Fruit fly (Drosophila melanogaster) whole organism, wandering third instar larva: Measurements from ENCODE around the gene CG10570.

Experiments
- Abd-B ChIP-seq: fragments of >200 bp; optimal IDR thresholded peaks from 2 replicates; lab custom pipeline; 2017; ENCODE audit warnings: missing biosample characterization, missing genetic modification characterization
- CG32264 ChIP-seq: fragments of 200-800 bp; sonication (Bioruptor generic); optimal IDR thresholded peaks from 2 replicates; lab custom pipeline; 2016; ENCODE audit warnings: missing biosample characterization, missing genetic modification characterization
- CG9705 ChIP-seq: fragments of 200-800 bp; sonication (Bioruptor generic); optimal IDR thresholded peaks from 2 replicates; lab custom pipeline; 2018; ENCODE audit warnings: missing biosample characterization, mild to moderate bottlenecking, missing genetic modification characterization
- CrebA ChIP-seq: fragments of 200-800 bp; sonication (Bioruptor generic); optimal IDR thresholded peaks from 2 replicates; lab custom pipeline; 2016; ENCODE audit warnings: missing biosample characterization, mild to moderate bottlenecking, missing genetic modification characterization, borderline replicate concordance
- Dfd ChIP-seq: fragments of >200 bp; optimal IDR thresholded peaks from 2 replicates; lab custom pipeline; 2017; ENCODE audit warnings: missing biosample characterization, missing genetic modification characterization
- Dif ChIP-seq: fragments of 200-275, 200-300 bp; sonication (Bioruptor generic); optimal IDR thresholded peaks from 2 replicates; lab custom pipeline; 2018; ENCODE audit warnings: missing biosample characterization, missing genetic modification characterization; ENCODE audit not compliant: partially characterized antibody
- GATAd ChIP-seq: sonication (Bioruptor generic); optimal IDR thresholded peaks from 2 replicates; lab custom pipeline; 2016; ENCODE audit warnings: missing biosample characterization, missing genetic modification characterization
- HLH106 ChIP-seq: fragments of 200-800 bp; optimal IDR thresholded peaks from 3 replicates; lab custom pipeline; 2019; ENCODE audit warnings: missing biosample characterization, mild to moderate bottlenecking, missing genetic modification characterization, moderate library complexity
- Hnf4 ChIP-seq: fragments of 200-800 bp; sonication (Bioruptor generic); optimal IDR thresholded peaks from 2 replicates; lab custom pipeline; 2016; ENCODE audit warnings: missing biosample characterization, mild to moderate bottlenecking, missing genetic modification characterization
- Hr78 ChIP-seq: fragments of >200 bp; optimal IDR thresholded peaks from 2 replicates; lab custom pipeline; 2017; ENCODE audit warnings: missing biosample characterization, missing genetic modification characterization
- Jra ChIP-seq: sonication (Bioruptor generic); optimal IDR thresholded peaks from 2 replicates; lab custom pipeline; 2016; ENCODE audit warnings: missing biosample characterization, missing genetic modification characterization
- Mio ChIP-seq: sonication (Bioruptor generic); optimal IDR thresholded peaks from 2 replicates; lab custom pipeline; 2016; ENCODE audit warnings: missing biosample characterization, missing genetic modification characterization
- Myc ChIP-seq: fragments of >200 bp; optimal IDR thresholded peaks from 2 replicates; lab custom pipeline; 2017
- N ChIP-seq: fragments of >200 bp; optimal IDR thresholded peaks from 2 replicates; lab custom pipeline; 2018; ENCODE audit warnings: missing biosample characterization, missing external identifiers, missing genetic modification characterization
- OdsH ChIP-seq: fragments of 200-800 bp; sonication (Bioruptor generic); optimal IDR thresholded peaks from 2 replicates; lab custom pipeline; 2016; ENCODE audit warnings: missing biosample characterization, mild to moderate bottlenecking, missing genetic modification characterization
- Rel ChIP-seq, 2 experiments: fragments of 200-800 bp; sonication (Bioruptor generic) in 1 of 2; optimal IDR thresholded peaks; 2 replicates in 1 of 2; 3 replicates in 1 of 2; lab custom pipeline; 2016 to 2019; ENCODE audit warnings: mild to moderate bottlenecking in 2 of 2, missing biosample characterization in 2 of 2, missing genetic modification characterization in 2 of 2, moderate library complexity in 1 of 2
- Sp1 ChIP-seq: fragments of 200-800 bp; sonication (Bioruptor generic); optimal IDR thresholded peaks from 3 replicates; lab custom pipeline; 2019; ENCODE audit warnings: missing biosample characterization, mild to moderate bottlenecking, missing genetic modification characterization, moderate library complexity
- Vsx2 ChIP-seq: fragments of 200-300, 225-300 bp; sonication (Bioruptor generic); optimal IDR thresholded peaks from 2 replicates; lab custom pipeline; 2018; ENCODE audit warnings: missing biosample characterization, missing genetic modification characterization; ENCODE audit not compliant: partially characterized antibody
- br ChIP-seq: fragments of 200-800 bp; sonication (Bioruptor generic); optimal IDR thresholded peaks from 2 replicates; lab custom pipeline; 2016; ENCODE audit warnings: missing biosample characterization, missing genetic modification characterization
- brk ChIP-seq: fragments of 200-800 bp; sonication (Bioruptor generic); optimal IDR thresholded peaks from 2 replicates; lab custom pipeline; 2016; ENCODE audit warnings: missing biosample characterization, mild to moderate bottlenecking, missing genetic modification characterization
- dl ChIP-seq, 2 experiments: fragments of 175-275, 200-275 bp in 1 of 2; fragments of 200-275 bp in 1 of 2; sonication (Bioruptor generic); optimal IDR thresholded peaks; lab custom pipeline; 2018; ENCODE audit warnings: mild to moderate bottlenecking in 2 of 2, missing biosample characterization in 2 of 2, missing genetic modification characterization in 2 of 2, moderate library complexity in 2 of 2; ENCODE audit not compliant: partially characterized antibody in 2 of 2, insufficient read depth in 1 of 2
- dmrt93B ChIP-seq: fragments of 200-800 bp; sonication (Bioruptor generic); optimal IDR thresholded peaks from 2 replicates; lab custom pipeline; 2018; ENCODE audit warnings: missing biosample characterization, mild to moderate bottlenecking, missing genetic modification characterization
- dsf ChIP-seq: sonication (Bioruptor generic); optimal IDR thresholded peaks from 2 replicates; lab custom pipeline; 2016; ENCODE audit warnings: missing biosample characterization, missing genetic modification characterization, borderline replicate concordance
- ey ChIP-seq: fragments of 200-800 bp; sonication (Bioruptor generic); optimal IDR thresholded peaks from 2 replicates; lab custom pipeline; 2016; ENCODE audit warnings: missing biosample characterization, missing genetic modification characterization
- foxo ChIP-seq, 2 experiments: fragments of 200-800 bp; sonication (Bioruptor generic); optimal IDR thresholded peaks; 2 replicates in 1 of 2; 3 replicates in 1 of 2; lab custom pipeline; 2016 to 2017; ENCODE audit warnings: missing biosample characterization in 2 of 2, missing genetic modification characterization in 2 of 2
- fru ChIP-seq: fragments of 200-800 bp; sonication (Bioruptor generic); optimal IDR thresholded peaks from 3 replicates; lab custom pipeline; 2016; ENCODE audit warnings: missing biosample characterization, mild to moderate bottlenecking, missing genetic modification characterization
- h ChIP-seq: fragments of 200-800 bp; sonication (Bioruptor generic); optimal IDR thresholded peaks from 3 replicates; lab custom pipeline; 2016; ENCODE audit warnings: missing biosample characterization, mild to moderate bottlenecking, missing genetic modification characterization
- jim ChIP-seq: fragments of 175-275, 200-325 bp; sonication (Bioruptor generic); optimal IDR thresholded peaks from 2 replicates; lab custom pipeline; 2016; ENCODE audit warnings: missing biosample characterization, mild to moderate bottlenecking, missing genetic modification characterization
- lola ChIP-seq: fragments of >200 bp; optimal IDR thresholded peaks from 2 replicates; lab custom pipeline; 2017; ENCODE audit warnings: missing biosample characterization, missing genetic modification characterization
- pan ChIP-seq: fragments of >200 bp; optimal IDR thresholded peaks from 2 replicates; lab custom pipeline; 2017
- psq ChIP-seq: fragments of 200-800 bp; sonication (Bioruptor generic); optimal IDR thresholded peaks from 3 replicates; lab custom pipeline; 2017; ENCODE audit warnings: missing biosample characterization, mild to moderate bottlenecking, missing genetic modification characterization, moderate library complexity
- rgr ChIP-seq: fragments of 200-800 bp; sonication (Bioruptor generic); optimal IDR thresholded peaks from 3 replicates; lab custom pipeline; 2016; ENCODE audit warnings: missing biosample characterization, mild to moderate bottlenecking, missing genetic modification characterization
- sage ChIP-seq: fragments of 200-800 bp; sonication (Bioruptor generic); optimal IDR thresholded peaks from 2 replicates; lab custom pipeline; 2016; ENCODE audit warnings: missing biosample characterization, mild to moderate bottlenecking, missing genetic modification characterization
- sv ChIP-seq: fragments of 200-800 bp; sonication (Bioruptor generic); optimal IDR thresholded peaks from 3 replicates; lab custom pipeline; 2016; ENCODE audit warnings: missing biosample characterization, missing genetic modification characterization
- tai ChIP-seq: sonication (Bioruptor generic); optimal IDR thresholded peaks from 2 replicates; lab custom pipeline; 2016; ENCODE audit warnings: missing biosample characterization, missing genetic modification characterization
- usp ChIP-seq: fragments of >200 bp; optimal IDR thresholded peaks from 2 replicates; lab custom pipeline; 2017; ENCODE audit warnings: missing biosample characterization, missing genetic modification characterization
- woc ChIP-seq: sonication (Bioruptor generic); optimal IDR thresholded peaks from 2 replicates; lab custom pipeline; 2016; ENCODE audit warnings: missing biosample characterization, mild to moderate bottlenecking, missing genetic modification characterization

The CG10570 gene

DNA sequence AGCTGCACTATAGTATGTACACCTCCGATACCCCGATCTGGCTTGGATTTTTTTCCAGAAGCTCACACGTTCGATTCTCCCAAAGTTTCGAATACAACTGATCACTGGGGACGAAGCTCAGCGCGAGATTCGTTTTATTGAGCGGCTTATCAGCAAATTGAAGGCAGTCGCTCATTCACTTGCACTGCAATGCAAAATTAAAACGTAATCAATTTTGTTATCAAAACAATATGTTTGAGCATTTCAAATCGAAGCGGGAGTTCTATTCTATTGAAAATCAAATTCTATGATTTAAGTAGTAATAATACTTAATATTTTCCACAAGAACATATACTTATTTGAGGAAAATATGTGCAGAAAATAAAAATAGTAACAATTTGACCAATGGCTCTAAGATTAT is 33.4 kb upstream of the CG10570 start, which contains the start of gene CG33120:
Gene CG33120, minus strand, starts transcription at position 101 of the 400 bp plus-strand sequence.
- no peak for TF ChIP-seq OdsH
- TF ChIP-seq foxo (GFP tag; optimal IDR thresholded peaks at IDR 0.05; lab: Kevin White, UChicago): no peak
- TF ChIP-seq CG32264 (GFP tag; lab: Kevin White, UChicago): no peak

DNA sequence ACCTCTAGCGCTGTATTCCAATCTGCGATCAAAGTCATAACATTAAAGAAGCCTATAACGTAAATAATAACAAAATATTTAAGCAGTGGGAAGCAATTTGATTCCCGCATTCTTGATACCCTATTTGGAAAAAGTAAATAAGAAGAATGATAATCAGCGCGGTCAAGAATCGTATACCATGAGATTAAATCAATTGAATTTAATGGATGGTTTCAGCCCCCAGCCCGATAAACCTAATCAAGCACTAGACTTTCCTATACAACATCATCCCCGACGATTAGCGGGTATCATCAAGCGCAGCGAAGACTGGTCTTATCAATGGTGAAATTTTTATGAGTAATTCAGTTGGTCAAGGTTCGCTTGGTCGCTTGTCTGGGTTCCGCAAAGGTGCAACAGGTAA is 32.5 kb upstream of the CG10570 start:
- TF ChIP-seq CG32264 (GFP tag; lab: Kevin White, UChicago) (no peak), Mio (GFP tag; lab: Kevin White, UChicago) (no peak), Rel (GFP tag; optimal IDR thresholded peaks at IDR 0.05; lab: Kevin White, UChicago) (no peak), Rel (tag; optimal IDR thresholded peaks at IDR 0.05; lab: Kevin White, UChicago) (no peak), Myc (no peak), rgr (GFP tag; lab: Kevin White, UChicago) (peak; percentile 53), Dif (GFP tag; lab: Kevin White, UChicago) (no peak), Abd-B (GFP tag; lab: Kevin White, UChicago) (no peak), GATAd (GFP tag; lab: Kevin White, UChicago) (no peak), Jra (GFP tag; lab: Kevin White, UChicago) (no peak), br (GFP tag; lab: Kevin White, UChicago) (peak; percentile 73), lola (GFP tag; lab: Kevin White, UChicago) (no peak), Hnf4 (GFP tag; lab: Kevin White, UChicago) (peak; percentile 73), foxo (GFP tag; optimal IDR thresholded peaks at IDR 0.05; lab: Kevin White, UChicago) (peak in 1 of 2 experiments; percentile 53), sage (GFP tag; lab: Kevin White, UChicago) (no peak), OdsH (peak; percentile 46), CG9705 (no peak), CrebA (no peak), ey (GFP tag; lab: Kevin White, UChicago) (peak; percentile 69), woc (GFP tag; lab: Kevin White, UChicago) (no peak), dl (GFP tag; optimal IDR thresholded peaks at IDR 0.05; lab: Kevin White, UChicago; ENCODE audit: insufficient read depth in 1 of 2, partially characterized antibody in 2 of 2) (no peak), Hr78 (GFP tag; lab: Kevin White, UChicago) (no peak), sv (no peak), fru (GFP tag; lab: Kevin White, UChicago) (peak; percentile 51), Dfd (no peak), h (GFP tag; lab: Kevin White, UChicago) (peak; percentile 53)

DNA sequence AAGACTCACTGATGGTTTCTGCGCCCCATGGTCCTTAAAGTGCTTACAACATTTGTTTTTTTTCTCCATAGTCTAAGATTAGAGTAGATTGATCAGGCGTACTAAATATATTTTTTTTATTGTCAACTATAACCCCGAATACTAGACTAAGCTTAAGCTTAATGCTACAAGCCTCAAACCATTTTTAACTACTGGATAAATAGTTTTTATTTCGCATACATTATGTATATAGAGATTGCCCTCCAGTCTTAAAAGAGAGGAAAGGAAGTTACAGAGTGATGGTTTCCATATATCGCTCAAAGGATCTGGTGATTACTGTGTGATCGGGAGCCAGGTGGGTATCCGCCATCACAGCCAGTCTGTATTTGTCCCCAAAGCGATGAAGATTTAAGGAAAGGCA is 30.2 kb upstream of the CG10570 start, which contains the start of gene CG31752:
Gene CG31752, minus strand, starts transcription at position 101 of the 400 bp plus-strand sequence.
- TF ChIP-seq Dfd: no peak
- no peak for TF ChIP-seq dmrt93B (GFP tag; lab: Kevin White, UChicago)
- no peak for TF ChIP-seq woc (GFP tag; lab: Kevin White, UChicago)
- TF ChIP-seq CG9705: no peak
- no peak for TF ChIP-seq sv
- no peak for TF ChIP-seq pan (lab: Kevin White, UChicago)
- TF ChIP-seq OdsH: no peak
- TF ChIP-seq Jra (GFP tag; lab: Kevin White, UChicago): no peak
- TF ChIP-seq usp: no peak
- no peak for TF ChIP-seq Abd-B (GFP tag; lab: Kevin White, UChicago)
- TF ChIP-seq HLH106 (tag; lab: Kevin White, UChicago): no peak
- no peak for TF ChIP-seq Dif (GFP tag; lab: Kevin White, UChicago)
- no peak for TF ChIP-seq h (GFP tag; lab: Kevin White, UChicago)
- no peak for TF ChIP-seq tai (GFP tag; lab: Kevin White, UChicago)
- no peak for TF ChIP-seq N (GFP tag; lab: Kevin White, UChicago)
- no peak for TF ChIP-seq Myc
- TF ChIP-seq, all 38 proteins: peak for 0

DNA sequence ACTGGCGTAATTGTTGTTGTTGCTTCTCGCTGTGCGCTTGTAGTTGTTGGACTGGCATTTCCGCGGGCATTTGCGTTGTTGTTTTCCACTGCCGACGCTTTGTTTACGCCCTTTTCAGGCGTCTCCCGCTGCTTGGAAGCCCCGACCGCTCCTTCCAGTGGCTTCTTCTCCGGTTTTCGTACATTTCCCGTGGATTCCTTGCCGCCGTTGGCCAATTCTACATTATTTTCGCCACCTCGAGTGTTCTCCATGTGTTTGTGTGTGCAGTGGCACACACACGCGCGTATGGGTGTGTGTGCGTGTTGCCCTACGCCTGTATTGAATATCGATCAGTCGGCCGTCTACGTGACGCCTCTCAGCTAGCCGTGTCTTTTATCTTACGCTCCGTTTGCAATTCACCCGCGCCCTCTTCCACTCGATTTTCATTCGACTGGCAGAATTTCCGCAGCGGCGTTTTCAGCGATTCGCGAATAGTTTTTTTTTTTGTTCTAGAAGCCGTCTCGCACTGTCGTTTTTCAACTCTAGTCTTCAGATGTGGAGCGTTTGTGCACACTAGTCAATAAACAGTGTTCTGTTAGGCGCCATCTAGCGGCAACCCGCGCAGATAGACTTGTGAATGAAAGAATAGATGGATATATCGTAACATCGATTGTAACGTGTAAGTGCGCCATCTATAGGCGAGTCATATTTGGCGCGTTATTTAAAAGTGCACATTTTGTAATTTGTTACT is 28.3 kb upstream of the CG10570 start, which contains the start of gene CG10600:
Gene CG10600, minus strand, starts transcription at position 537 of the 730 bp plus-strand sequence.
- TF ChIP-seq Abd-B (GFP tag; lab: Kevin White, UChicago): peak; percentile 51
- peak; percentile 52 for TF ChIP-seq Mio (GFP tag; lab: Kevin White, UChicago)
- no peak for TF ChIP-seq Dfd
- peak in 1 of 2 experiments; percentile 91 for TF ChIP-seq foxo (GFP tag; optimal IDR thresholded peaks at IDR 0.05; lab: Kevin White, UChicago)
- TF ChIP-seq br (GFP tag; lab: Kevin White, UChicago): peak; percentile 91
- TF ChIP-seq GATAd (GFP tag; lab: Kevin White, UChicago): peak; percentile 61
- no peak for TF ChIP-seq Rel (GFP tag; optimal IDR thresholded peaks at IDR 0.05; lab: Kevin White, UChicago)
- peak; percentile 50 for TF ChIP-seq Rel (tag; optimal IDR thresholded peaks at IDR 0.05; lab: Kevin White, UChicago)
- no peak for TF ChIP-seq brk (GFP tag; lab: Kevin White, UChicago)
- no peak for TF ChIP-seq lola (GFP tag; lab: Kevin White, UChicago)
- peak; percentile 74 for TF ChIP-seq N (GFP tag; lab: Kevin White, UChicago)
- peak; percentile 83 for TF ChIP-seq ey (GFP tag; lab: Kevin White, UChicago)
- no peak for TF ChIP-seq dl (GFP tag; optimal IDR thresholded peaks at IDR 0.05; lab: Kevin White, UChicago; ENCODE audit: insufficient read depth in 1 of 2, partially characterized antibody in 2 of 2)
- peak; percentile 71 for TF ChIP-seq Sp1 (GFP tag; lab: Kevin White, UChicago)
- TF ChIP-seq sv: peak; percentile 74
- no peak for TF ChIP-seq Vsx2 (GFP tag; lab: Kevin White, UChicago)
- peak; percentile 72 for TF ChIP-seq sage (GFP tag; lab: Kevin White, UChicago)
- TF ChIP-seq fru (GFP tag; lab: Kevin White, UChicago): peak; percentile 89
- peak; percentile 85 for TF ChIP-seq jim (GFP tag; lab: Kevin White, UChicago)
- peak; percentile 60 for TF ChIP-seq CG32264 (GFP tag; lab: Kevin White, UChicago)
- peak; percentile 71 for TF ChIP-seq HLH106 (tag; lab: Kevin White, UChicago)
- peak; percentile 56 for TF ChIP-seq dmrt93B (GFP tag; lab: Kevin White, UChicago)
- peak; percentile 91 for TF ChIP-seq h (GFP tag; lab: Kevin White, UChicago)
- TF ChIP-seq Dif (GFP tag; lab: Kevin White, UChicago): no peak
- peak; percentile 69 for TF ChIP-seq CG9705
- TF ChIP-seq Hnf4 (GFP tag; lab: Kevin White, UChicago): peak; percentile 95
- TF ChIP-seq dsf (GFP tag; lab: Kevin White, UChicago): peak; percentile 84
- TF ChIP-seq Myc: peak; percentile 88
- TF ChIP-seq psq (GFP tag; lab: Kevin White, UChicago): peak; percentile 78
- peak; percentile 92 for TF ChIP-seq Jra (GFP tag; lab: Kevin White, UChicago)
